Fruit fly (Drosophila melanogaster): ENCODE measurements around the gene RpL34b.

dm6 chr3R:9416951-9417350 lies 15.9 kb upstream of the RpL34b start:
- TF ChIP-seq CG8478 (optimal IDR thresholded peaks at IDR 0.05) (no peak), pan (optimal IDR thresholded peaks at IDR 0.05) (no peak), EcR (GFP tag; optimal IDR thresholded peaks at IDR 0.05) (no peak), psq (optimal IDR thresholded peaks at IDR 0.05) (no peak), usp (GFP tag; optimal IDR thresholded peaks at IDR 0.05) (no peak), Dll (optimal IDR thresholded peaks at IDR 0.05) (no peak)

Data from whole organism.